Fruit fly (Drosophila melanogaster): Measurements from ENCODE around the gene ND-39.

DNA sequence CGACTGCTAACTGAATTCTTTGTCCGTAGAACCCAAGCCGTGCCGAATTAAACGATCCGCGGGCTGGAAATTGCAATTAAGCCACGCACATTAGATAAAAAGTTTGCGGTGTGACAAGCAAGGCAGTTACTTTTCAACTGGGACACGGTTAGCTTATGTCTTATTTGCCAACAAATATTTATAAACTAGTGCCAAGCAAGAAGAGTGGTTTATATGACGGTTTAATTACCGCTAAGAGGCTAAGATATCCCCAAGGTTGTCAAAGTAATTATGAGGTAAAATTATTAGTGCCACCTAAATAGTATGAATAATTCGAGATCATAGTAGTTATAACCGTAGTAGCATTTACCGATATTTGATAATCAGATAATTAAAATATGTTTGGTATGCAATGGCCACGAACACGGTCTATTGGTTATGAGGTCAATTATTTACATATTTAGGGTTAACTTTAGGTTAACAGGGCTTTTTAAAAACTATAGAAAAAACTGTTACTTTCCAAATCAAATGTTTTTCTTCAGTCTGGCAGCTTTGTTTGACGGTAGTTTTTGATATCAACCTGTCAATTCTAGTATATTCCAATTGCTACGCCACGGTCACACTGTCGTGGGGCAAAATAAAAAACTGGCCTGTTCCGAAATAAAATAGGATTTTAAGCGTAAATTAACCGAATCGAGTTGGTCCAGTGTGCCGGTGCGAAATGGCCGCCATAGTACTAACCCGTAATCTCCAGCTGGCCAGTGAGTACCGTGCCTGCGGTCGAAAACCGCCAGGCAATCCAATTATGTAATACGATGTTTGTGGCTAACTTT lies 3.1 kb downstream of the ND-39 start, which contains the start of gene ZnT77C:
- no peak for TF ChIP-seq CG10631 (GFP tag; optimal IDR thresholded peaks at IDR 0.05)
- TF ChIP-seq Blimp-1 (GFP tag; optimal IDR thresholded peaks at IDR 0.05), result no peak
- no peak for TF ChIP-seq spab (GFP tag; optimal IDR thresholded peaks at IDR 0.05)
- TF ChIP-seq CG15336 (GFP tag; IDR thresholded peaks at IDR 0.05), result no peak
- TF ChIP-seq CG8319 (GFP tag; optimal IDR thresholded peaks at IDR 0.05), result no peak
- no peak for TF ChIP-seq Sox15 (GFP tag; optimal IDR thresholded peaks at IDR 0.05)
- TF ChIP-seq achi (GFP tag; optimal IDR thresholded peaks at IDR 0.05), result no peak
- TF ChIP-seq CG11902 (GFP tag; optimal IDR thresholded peaks at IDR 0.05), result no peak
- TF ChIP-seq fkh (GFP tag; optimal IDR thresholded peaks at IDR 0.05), result no peak
- no peak for TF ChIP-seq CG1621 (tag; optimal IDR thresholded peaks at IDR 0.05)
